Fruit fly (Drosophila melanogaster): ENCODE results near the gene Muc68Ca.

The Muc68Ca gene

DNA sequence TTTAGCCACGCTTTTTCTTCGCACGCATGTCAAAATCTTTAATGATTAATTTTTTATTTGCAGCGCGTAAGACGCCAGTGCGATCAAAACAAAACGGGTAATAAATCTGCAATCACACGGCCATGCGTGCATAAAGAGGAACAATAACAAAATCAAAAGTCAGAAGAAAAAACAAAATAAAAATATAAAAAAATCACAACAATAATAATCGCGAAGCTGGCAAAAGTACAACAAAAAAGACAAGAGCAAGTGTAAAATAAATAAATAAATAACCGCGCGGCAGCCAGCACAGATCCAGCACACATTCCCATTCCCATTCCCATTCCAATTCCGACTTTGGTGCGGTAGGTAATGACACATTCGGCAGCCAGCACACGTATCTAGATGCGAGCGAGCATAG lies 14.7 kb upstream of the Muc68Ca start:
- TF ChIP-seq CG10631 (GFP tag; optimal IDR thresholded peaks at IDR 0.05) (peak; percentile 10), CG3919 (GFP tag; optimal IDR thresholded peaks at IDR 0.05) (peak; percentile 13), spab (GFP tag; optimal IDR thresholded peaks at IDR 0.05) (peak; percentile 58), dsx (GFP tag; optimal IDR thresholded peaks at IDR 0.05; ENCODE audit: poor library complexity, severe bottlenecking) (peak; percentile 62), CG6808 (GFP tag; optimal IDR thresholded peaks at IDR 0.05) (peak; percentile 78), achi (GFP tag; optimal IDR thresholded peaks at IDR 0.05) (peak; percentile 39), Ets96B (tag; optimal IDR thresholded peaks at IDR 0.05) (peak; percentile 75), CG11294 (GFP tag; IDR thresholded peaks at IDR 0.05) (no peak), Eip78C (GFP tag) (peak; percentile 69), dac (GFP tag; optimal IDR thresholded peaks at IDR 0.05) (peak; percentile 15), CG8119 (GFP tag; IDR thresholded peaks at IDR 0.05) (peak; percentile 80; the same call in 2 of the 3 replicates), CG6276 (GFP tag; optimal IDR thresholded peaks at IDR 0.05) (peak; percentile 84), ss (GFP tag; optimal IDR thresholded peaks at IDR 0.05) (peak; percentile 75 to 77), fd59A (GFP tag; optimal IDR thresholded peaks at IDR 0.05) (peak; percentile 2), CG16779 (tag; optimal IDR thresholded peaks at IDR 0.05) (peak; percentile 82), CG9139 (GFP tag; optimal IDR thresholded peaks at IDR 0.05) (peak; percentile 67), Eip75B (GFP tag; optimal IDR thresholded peaks at IDR 0.05) (peak; percentile 36), Gug (GFP tag; IDR thresholded peaks at IDR 0.05) (peak; percentile 38; the same call in 1 of the 2 replicates), cyc (GFP tag; optimal IDR thresholded peaks at IDR 0.05) (no peak), esn (GFP tag; optimal IDR thresholded peaks at IDR 0.05) (peak; percentile 0), Sox102F (GFP tag; optimal IDR thresholded peaks at IDR 0.05) (no peak), CG11762 (GFP tag; optimal IDR thresholded peaks at IDR 0.05; ENCODE audit: insufficient read depth) (no peak), CG6163 (GFP tag; IDR thresholded peaks at IDR 0.05) (peak; percentile 82; the same call in 2 of the 3 replicates), eg (GFP tag; IDR thresholded peaks at IDR 0.05) (peak; percentile 85; the same call in 2 of the 3 replicates), Hr4 (GFP tag; optimal IDR thresholded peaks at IDR 0.05) (peak; percentile 29), CG15336 (GFP tag; IDR thresholded peaks at IDR 0.05) (peak; percentile 58), fkh (GFP tag; optimal IDR thresholded peaks at IDR 0.05) (no peak), CG1621 (tag; optimal IDR thresholded peaks at IDR 0.05) (peak; percentile 71), lz (GFP tag; optimal IDR thresholded peaks at IDR 0.05) (no peak), Lpt (GFP tag; optimal IDR thresholded peaks at IDR 0.05) (peak; percentile 25), CG3032 (tag; optimal IDR thresholded peaks at IDR 0.05) (peak; percentile 52), Met (GFP tag; optimal IDR thresholded peaks at IDR 0.05) (no peak), topi (GFP tag; optimal IDR thresholded peaks at IDR 0.05) (no peak), CG10669 (GFP tag; optimal IDR thresholded peaks at IDR 0.05) (peak; percentile 42), CG4318 (GFP tag; optimal IDR thresholded peaks at IDR 0.05) (no peak), net (GFP tag; optimal IDR thresholded peaks at IDR 0.05) (peak; percentile 50), svp (GFP tag) (peak; percentile 61)

- TF ChIP-seq OdsH (GFP tag; optimal IDR thresholded peaks at IDR 0.05): no peak
- peak; percentile 4 for TF ChIP-seq Sox14 (GFP tag; optimal IDR thresholded peaks at IDR 0.05)
- no peak for TF ChIP-seq salr (GFP tag; optimal IDR thresholded peaks at IDR 0.05)
- no peak for TF ChIP-seq CG34406 (GFP tag; optimal IDR thresholded peaks at IDR 0.05)
- TF ChIP-seq CG15336 (GFP tag; IDR thresholded peaks at IDR 0.05): no peak
- no peak for TF ChIP-seq CG11902 (GFP tag; optimal IDR thresholded peaks at IDR 0.05)
- no peak for TF ChIP-seq Met (GFP tag; optimal IDR thresholded peaks at IDR 0.05)
- TF ChIP-seq Hr38 (GFP tag; optimal IDR thresholded peaks at IDR 0.05): no peak
- TF ChIP-seq Eip78C (GFP tag): peak; percentile 31
- TF ChIP-seq CG8319 (GFP tag; optimal IDR thresholded peaks at IDR 0.05): no peak
- peak; percentile 23 for TF ChIP-seq dsx (GFP tag; optimal IDR thresholded peaks at IDR 0.05; ENCODE audit: poor library complexity, severe bottlenecking)
- no peak for TF ChIP-seq CG8119 (GFP tag; IDR thresholded peaks at IDR 0.05)
- TF ChIP-seq CG3032 (tag; optimal IDR thresholded peaks at IDR 0.05): no peak
- no peak for TF ChIP-seq Gug (GFP tag; IDR thresholded peaks at IDR 0.05)
- no peak for TF ChIP-seq esn (GFP tag; optimal IDR thresholded peaks at IDR 0.05)
- TF ChIP-seq CG6792 (GFP tag; optimal IDR thresholded peaks at IDR 0.05): no peak
- TF ChIP-seq CG8632 (GFP tag; optimal IDR thresholded peaks at IDR 0.05): no peak
- TF ChIP-seq CG7368 (GFP tag; optimal IDR thresholded peaks at IDR 0.05): no peak
- no peak for TF ChIP-seq eg (GFP tag; IDR thresholded peaks at IDR 0.05)
- no peak for TF ChIP-seq Smox (GFP tag; optimal IDR thresholded peaks at IDR 0.05)
- no peak for TF ChIP-seq CG10669 (GFP tag; optimal IDR thresholded peaks at IDR 0.05)
- no peak for TF ChIP-seq CG31627 (GFP tag; optimal IDR thresholded peaks at IDR 0.05)
- peak; percentile 10 for TF ChIP-seq CG9139 (GFP tag; optimal IDR thresholded peaks at IDR 0.05)
- TF ChIP-seq fd59A (GFP tag; optimal IDR thresholded peaks at IDR 0.05): no peak
- no peak for TF ChIP-seq dac (GFP tag; optimal IDR thresholded peaks at IDR 0.05)
- no peak for TF ChIP-seq CG11294 (GFP tag; IDR thresholded peaks at IDR 0.05)
- TF ChIP-seq acj6 (GFP tag; optimal IDR thresholded peaks at IDR 0.05): no peak
- TF ChIP-seq achi (GFP tag; optimal IDR thresholded peaks at IDR 0.05): no peak
Observed at dm6 chr3L:11631092-11631491, 11.2 kb upstream of the Muc68Ca start, which contains the start of gene CG32091. Gene CG32091, plus strand, starts transcription at chr3L:11631392.

Data from whole organism, prepupa.